Fruit fly (Drosophila melanogaster) Kc167 (cell line): ENCODE data around the gene CG6583.

ENCODE experiments used
- Myc ChIP-seq: fragments of >200 bp; optimal IDR thresholded peaks from 2 replicates; lab custom pipeline; 2017; ENCODE audit warnings: missing external identifiers
- Sin3A ChIP-seq: fragments of >200 bp; optimal IDR thresholded peaks from 2 replicates; lab custom pipeline; 2018; ENCODE audit warnings: missing external identifiers
- h ChIP-seq: fragments of >200 bp; optimal IDR thresholded peaks from 3 replicates; lab custom pipeline; 2018; ENCODE audit warnings: missing external identifiers
- insv ChIP-seq: fragments of >200 bp; optimal IDR thresholded peaks from 3 replicates; lab custom pipeline; 2018; ENCODE audit warnings: missing external identifiers
- psq ChIP-seq: fragments of >200 bp; optimal IDR thresholded peaks from 2 replicates; lab custom pipeline; 2017; ENCODE audit warnings: missing external identifiers
- ttk ChIP-seq: sonication (Bioruptor generic); optimal IDR thresholded peaks from 2 replicates; lab custom pipeline; 2017; ENCODE audit warnings: missing external identifiers

Gene CG6583

DNA sequence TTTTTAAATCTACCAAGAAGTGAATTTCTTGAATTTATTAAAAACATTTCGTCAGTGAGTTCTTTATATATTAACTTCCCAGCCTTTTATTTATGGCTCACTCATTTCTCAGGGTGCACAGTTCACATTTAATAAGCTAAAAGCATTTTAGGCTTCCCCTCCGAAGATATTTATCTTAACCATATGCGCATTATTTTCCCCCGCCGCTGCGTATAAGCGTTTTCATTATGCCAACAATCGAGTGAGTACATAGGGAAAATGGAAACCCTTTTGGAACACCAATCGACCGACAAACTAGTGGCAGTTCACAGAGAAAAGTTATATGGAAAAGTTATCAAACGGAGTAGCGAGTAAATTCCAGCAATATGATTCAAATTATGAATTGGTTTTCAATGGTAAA lies 34.7 kb downstream of the CG6583 start, which contains the start of gene Gr33a:
Gene Gr33a, plus strand, starts transcription at position 301 of the 400 bp plus-strand sequence.
- TF ChIP-seq psq (lab: Kevin White, UChicago), result no peak
- TF ChIP-seq insv (lab: Kevin White, UChicago), result no peak
- no peak for TF ChIP-seq Myc (lab: Kevin White, UChicago)
- TF ChIP-seq Sin3A (lab: Kevin White, UChicago), result no peak
- no peak for TF ChIP-seq ttk (lab: Kevin White, UChicago)
- no peak for TF ChIP-seq h (lab: Kevin White, UChicago)

DNA sequence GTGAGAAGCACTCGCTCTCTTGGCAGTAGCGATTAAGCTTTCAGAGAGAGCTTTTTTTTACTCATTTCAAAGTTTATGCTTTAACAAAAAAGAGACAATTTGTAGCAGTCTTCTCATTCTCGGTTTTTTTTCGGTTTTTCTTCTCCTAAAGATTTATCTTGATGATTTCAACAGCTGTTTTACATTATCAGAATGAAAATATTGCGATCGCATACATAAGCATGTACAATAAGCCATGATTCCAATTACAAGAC lies 38.3 kb downstream of the CG6583 start:
- TF ChIP-seq Sin3A (lab: Kevin White, UChicago) (no peak), insv (lab: Kevin White, UChicago) (no peak), Myc (lab: Kevin White, UChicago) (no peak), ttk (lab: Kevin White, UChicago) (no peak), h (lab: Kevin White, UChicago) (no peak), psq (lab: Kevin White, UChicago) (no peak)

- TF ChIP-seq h (lab: Kevin White, UChicago), result no peak
- no peak for TF ChIP-seq insv (lab: Kevin White, UChicago)
- TF ChIP-seq psq (lab: Kevin White, UChicago), result no peak
- no peak for TF ChIP-seq Sin3A (lab: Kevin White, UChicago)
- no peak for TF ChIP-seq Myc (lab: Kevin White, UChicago)
- no peak for TF ChIP-seq ttk (lab: Kevin White, UChicago)
These were observed 38.9 kb downstream of the CG6583 start, which contains the start of gene rho-6 for dm6 chr2L:12133275-12134124. Gene rho-6, minus strand, starts transcription at chr2L:12133411.
